Fruit fly (Drosophila melanogaster) Kc167 (cell line): ENCODE measurements around the gene Wnt5.

ENCODE experiments used
- Myc ChIP-seq: fragments of >200 bp; optimal IDR thresholded peaks from 2 replicates; lab custom pipeline; 2017; ENCODE audit warnings: missing external identifiers
- Sin3A ChIP-seq: fragments of >200 bp; optimal IDR thresholded peaks from 2 replicates; lab custom pipeline; 2018; ENCODE audit warnings: missing external identifiers
- h ChIP-seq: fragments of >200 bp; optimal IDR thresholded peaks from 3 replicates; lab custom pipeline; 2018; ENCODE audit warnings: missing external identifiers
- ttk ChIP-seq: sonication (Bioruptor generic); optimal IDR thresholded peaks from 2 replicates; lab custom pipeline; 2017; ENCODE audit warnings: missing external identifiers

DNA sequence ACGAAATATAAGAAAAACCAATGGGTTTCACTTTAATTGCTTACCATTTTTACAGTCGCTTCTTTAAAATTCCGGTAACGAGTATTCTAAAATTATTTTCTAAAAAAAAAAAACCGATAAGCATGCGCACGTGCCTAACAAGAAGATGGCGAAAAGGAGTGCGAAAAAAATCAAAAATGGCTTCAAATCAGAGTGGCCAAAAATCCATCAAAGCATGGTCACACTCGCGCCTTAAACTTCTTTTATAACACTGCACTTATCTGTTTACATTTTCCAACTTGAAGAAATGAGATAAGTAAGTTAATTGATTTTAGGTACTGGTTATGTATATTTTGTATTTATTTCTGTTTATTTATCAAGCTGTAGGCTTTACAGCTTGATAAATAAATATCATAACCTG, 44.9 kb downstream of the Wnt5 start, which contains the start of gene CG43843:
- TF ChIP-seq Sin3A (lab: Kevin White, UChicago) (no peak), Myc (no peak), ttk (lab: Kevin White, UChicago) (no peak), h (lab: Kevin White, UChicago) (no peak)
